Worm (Caenorhabditis elegans) whole organism, L1 larva: ENCODE results near the gene K07F5.12.

Experiments
- lin-15B ChIP-seq: fragments of 150-350 bp; sonication (generic microtip); optimal IDR thresholded peaks from 3 replicates; lab custom pipeline; 2014; ENCODE audit warnings: missing biosample characterization, missing genetic modification characterization
- mdl-1 ChIP-seq, 2 experiments: fragments of 150-350 bp; optimal IDR thresholded peaks; 2 replicates each; lab custom pipeline; 2014 to 2017; ENCODE audit warnings: missing biosample characterization in 2 of 2, missing genetic modification characterization in 2 of 2, inconsistent platforms in 1 of 2

DNA sequence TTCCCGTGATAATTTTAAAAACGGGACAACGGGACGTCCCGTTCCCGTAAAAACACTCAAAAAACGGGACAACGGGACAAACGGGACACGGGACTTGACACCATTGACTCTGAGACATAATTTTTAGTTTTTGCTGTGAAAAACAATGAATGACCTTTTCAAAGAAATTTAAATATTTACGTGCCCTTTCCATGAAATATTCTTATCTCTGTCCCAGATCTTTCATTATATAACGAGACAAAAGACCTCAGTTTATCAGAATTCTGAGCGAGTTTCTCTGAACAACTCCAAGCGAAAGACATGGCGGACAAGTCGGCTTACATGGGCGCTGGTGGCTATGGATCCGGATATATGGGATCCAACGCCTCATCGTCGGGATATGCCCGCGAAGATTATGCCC, 12.1 kb upstream of the K07F5.12 start, which contains the start of gene nspd-2:
- TF ChIP-seq lin-15B (tag; lab: Kevin White, UChicago) (no peak), mdl-1 (tag; optimal IDR thresholded peaks at IDR 0.05; lab: Kevin White, UChicago) (no peak)
